Worm (Caenorhabditis elegans) whole organism, young adult: ENCODE measurements around the gene F23D12.7.

Experiments used
- B0019.2 ChIP-seq: fragments of 200-800 bp; sonication (Bioruptor generic); conservative IDR thresholded peaks from 2 replicates; pipeline ENCODE4 v1.3.6; 2022; ENCODE audit warnings: missing genetic modification reagents, missing genetic modification characterization, missing compliant biosample characterization
- B0261.1 ChIP-seq: sonication (generic microtip); optimal IDR thresholded peaks from 2 replicates; lab custom pipeline; 2016; ENCODE audit warnings: mild to moderate bottlenecking, missing genetic modification characterization, moderate library complexity, missing compliant biosample characterization
- B0336.3 ChIP-seq: fragments of 200-800 bp; sonication (Bioruptor generic); IDR thresholded peaks from 2 replicates; pipeline ENCODE4 v1.3.6; 2022; ENCODE audit warnings: missing genetic modification characterization, missing compliant biosample characterization
- C17E4.6 ChIP-seq: fragments of 200-800 bp; sonication (Bioruptor generic); IDR thresholded peaks from 2 replicates; pipeline ENCODE4 v1.3.6; 2022; ENCODE audit warnings: missing genetic modification reagents, missing genetic modification characterization, missing compliant biosample characterization
- F49E8.2 ChIP-seq: sonication (generic microtip); optimal IDR thresholded peaks from 3 replicates; lab custom pipeline; 2017; ENCODE audit warnings: missing genetic modification characterization, mild to moderate bottlenecking, missing compliant biosample characterization, antibody characterized with exemption, moderate library complexity; ENCODE audit not compliant: insufficient read depth
- F57C9.4 ChIP-seq: sonication (generic microtip); optimal IDR thresholded peaks from 2 replicates; lab custom pipeline; 2017; ENCODE audit warnings: mild to moderate bottlenecking, missing genetic modification characterization, missing compliant biosample characterization
- Y95B8A.8 ChIP-seq: fragments of 200-800 bp; sonication (Bioruptor generic); IDR thresholded peaks from 2 replicates; pipeline ENCODE4 v1.3.6; 2022; ENCODE audit warnings: missing genetic modification reagents, missing genetic modification characterization, missing compliant biosample characterization
- ZK185.1 ChIP-seq: sonication (generic microtip); optimal IDR thresholded peaks from 2 replicates; lab custom pipeline; 2016; ENCODE audit warnings: mild to moderate bottlenecking, missing genetic modification characterization, missing compliant biosample characterization; ENCODE audit not compliant: poor library complexity, severe bottlenecking
- akir-1 ChIP-seq: fragments of 200-800 bp; sonication (Bioruptor generic); optimal IDR thresholded peaks from 2 replicates; lab custom pipeline; 2018; ENCODE audit warnings: mild to moderate bottlenecking, missing genetic modification characterization, moderate library complexity, missing compliant biosample characterization
- aptf-2 ChIP-seq: fragments of 200-800 bp; sonication (Bioruptor generic); conservative IDR thresholded peaks from 2 replicates; pipeline ENCODE4 v1.3.6; 2022; ENCODE audit warnings: missing genetic modification reagents, missing genetic modification characterization, missing compliant biosample characterization
- attf-3 ChIP-seq: fragments of 200-800 bp; sonication (Bioruptor generic); conservative IDR thresholded peaks from 2 replicates; pipeline ENCODE4 v1.3.6; 2022; ENCODE audit warnings: missing genetic modification reagents, missing genetic modification characterization, missing compliant biosample characterization
- attf-5 ChIP-seq: fragments of 200-800 bp; sonication (Bioruptor generic); optimal IDR thresholded peaks from 2 replicates; lab custom pipeline; 2018; ENCODE audit warnings: mild to moderate bottlenecking, missing genetic modification characterization, missing compliant biosample characterization
- bed-1 ChIP-seq: fragments of 200-800 bp; sonication (Bioruptor generic); IDR thresholded peaks from 2 replicates; pipeline ENCODE4 v1.3.6; 2022; ENCODE audit warnings: missing genetic modification reagents, missing genetic modification characterization, missing compliant biosample characterization
- bed-2 ChIP-seq: fragments of 200-800 bp; sonication (Bioruptor generic); IDR thresholded peaks from 2 replicates; pipeline ENCODE4 v1.3.6; 2022; ENCODE audit warnings: missing genetic modification reagents, missing genetic modification characterization, missing compliant biosample characterization
- cebp-1 ChIP-seq, 2 experiments: fragments of 200-800 bp in 1 of 2; sonication (Bioruptor generic) in 1 of 2; sonication (generic microtip) in 1 of 2; IDR thresholded peaks in 1 of 2; optimal IDR thresholded peaks in 1 of 2; 2 replicates each; pipeline versions ENCODE4 v1.3.6 to Lab custom; 2017 to 2022; ENCODE audit warnings: missing compliant biosample characterization in 2 of 2, missing genetic modification characterization in 2 of 2, mild to moderate bottlenecking in 1 of 2, missing genetic modification reagents in 1 of 2, moderate library complexity in 1 of 2
- cebp-2 ChIP-seq: fragments of 200-800 bp; sonication (Bioruptor generic); IDR thresholded peaks from 2 replicates; pipeline ENCODE4 v1.3.6; 2022; ENCODE audit warnings: missing genetic modification characterization, missing compliant biosample characterization
- ceh-100 ChIP-seq: fragments of 200-800 bp; sonication (Bioruptor generic); IDR thresholded peaks from 2 replicates; pipeline ENCODE4 v1.3.6; 2022; ENCODE audit warnings: missing genetic modification reagents, missing genetic modification characterization, missing compliant biosample characterization
- ceh-40 ChIP-seq: fragments of 200-800 bp; sonication (Bioruptor generic); IDR thresholded peaks from 2 replicates; pipeline ENCODE4 v1.3.6; 2022; ENCODE audit warnings: missing genetic modification characterization, missing compliant biosample characterization
- ceh-58 ChIP-seq: fragments of 200-800 bp; sonication (Bioruptor generic); IDR thresholded peaks from 2 replicates; pipeline ENCODE4 v1.3.6; 2022; ENCODE audit warnings: missing genetic modification characterization, missing compliant biosample characterization
- ceh-79 ChIP-seq: sonication (generic microtip); optimal IDR thresholded peaks from 2 replicates; lab custom pipeline; 2017; ENCODE audit warnings: mild to moderate bottlenecking, missing genetic modification characterization, missing compliant biosample characterization
- chd-7 ChIP-seq: sonication (generic microtip); optimal IDR thresholded peaks from 2 replicates; lab custom pipeline; 2016; ENCODE audit warnings: mild to moderate bottlenecking, missing genetic modification characterization, moderate library complexity, missing compliant biosample characterization
- egl-44 ChIP-seq: fragments of 200-800 bp; sonication (Bioruptor generic); IDR thresholded peaks from 2 replicates; pipeline ENCODE4 v1.3.6; 2022; ENCODE audit warnings: missing genetic modification reagents, missing genetic modification characterization, missing compliant biosample characterization
- ekl-4 ChIP-seq: fragments of 200-800 bp; sonication (Bioruptor generic); IDR thresholded peaks from 2 replicates; pipeline ENCODE4 v1.3.6; 2022; ENCODE audit warnings: missing genetic modification reagents, missing genetic modification characterization, missing compliant biosample characterization
- fkh-3 ChIP-seq: sonication (generic microtip); optimal IDR thresholded peaks from 2 replicates; lab custom pipeline; 2016; ENCODE audit warnings: mild to moderate bottlenecking, missing genetic modification characterization, missing compliant biosample characterization
- hlh-26 ChIP-seq: fragments of 200-800 bp; sonication (Bioruptor generic); conservative IDR thresholded peaks from 2 replicates; pipeline ENCODE4 v1.3.6; 2022; ENCODE audit warnings: missing genetic modification reagents, missing genetic modification characterization, missing compliant biosample characterization
- hmg-1.2 ChIP-seq: fragments of 200-800 bp; sonication (Bioruptor generic); IDR thresholded peaks from 2 replicates; pipeline ENCODE4 v1.3.6; 2022; ENCODE audit warnings: missing genetic modification reagents, missing genetic modification characterization, missing compliant biosample characterization
- hmg-20 ChIP-seq: fragments of 200-800 bp; sonication (Bioruptor generic); IDR thresholded peaks from 2 replicates; pipeline ENCODE4 v1.3.6; 2022; ENCODE audit warnings: missing genetic modification reagents, missing genetic modification characterization, missing compliant biosample characterization
- hsf-1 ChIP-seq: fragments of 200-800 bp; sonication (Bioruptor generic); IDR thresholded peaks from 2 replicates; pipeline ENCODE4 v1.3.6; 2022; ENCODE audit warnings: missing genetic modification reagents, missing genetic modification characterization, missing compliant biosample characterization
- lin-26 ChIP-seq: fragments of 200-800 bp; sonication (Bioruptor generic); IDR thresholded peaks from 2 replicates; pipeline ENCODE4 v1.3.6; 2022; ENCODE audit warnings: missing genetic modification reagents, missing genetic modification characterization, missing compliant biosample characterization
- lin-35 ChIP-seq, 3 experiments: fragments of 150-350 bp in 2 of 3; sonication (generic microtip) in 1 of 3; optimal IDR thresholded peaks; 2 replicates each; lab custom pipeline; 2014 to 2018; ENCODE audit warnings: missing biosample characterization in 3 of 3, missing genetic modification characterization in 3 of 3, missing genetic modification reagents in 3 of 3
- lsl-1 ChIP-seq: fragments of 200-800 bp; sonication (Bioruptor generic); optimal IDR thresholded peaks from 2 replicates; lab custom pipeline; 2018; ENCODE audit warnings: mild to moderate bottlenecking, missing genetic modification characterization, moderate library complexity, missing compliant biosample characterization
- madf-8 ChIP-seq: fragments of 200-800 bp; sonication (Bioruptor generic); conservative IDR thresholded peaks from 2 replicates; pipeline ENCODE4 v1.3.6; 2022; ENCODE audit warnings: missing genetic modification reagents, missing genetic modification characterization, missing compliant biosample characterization
- mcd-1 ChIP-seq: fragments of 200-800 bp; sonication (Bioruptor generic); IDR thresholded peaks from 2 replicates; pipeline ENCODE4 v1.3.6; 2022; ENCODE audit warnings: missing genetic modification reagents, missing genetic modification characterization, missing compliant biosample characterization
- mel-28 ChIP-seq: sonication (generic microtip); optimal IDR thresholded peaks from 2 replicates; lab custom pipeline; 2016; ENCODE audit warnings: borderline replicate concordance, mild to moderate bottlenecking, missing genetic modification characterization, missing compliant biosample characterization
- nfya-2 ChIP-seq: fragments of 200-800 bp; sonication (Bioruptor generic); IDR thresholded peaks from 2 replicates; pipeline ENCODE4 v1.3.6; 2022; ENCODE audit warnings: missing genetic modification reagents, missing genetic modification characterization, missing compliant biosample characterization
- rec-8 ChIP-seq, 2 experiments: sonication (generic microtip); optimal IDR thresholded peaks; 2 replicates each; lab custom pipeline; 2016; ENCODE audit warnings: mild to moderate bottlenecking in 2 of 2, missing genetic modification characterization in 2 of 2, missing genetic modification reagents in 2 of 2, missing genotype in 2 of 2, missing biosample characterization in 1 of 2, missing compliant biosample characterization in 1 of 2, moderate library complexity in 1 of 2
- rpc-1 ChIP-seq, 2 experiments: fragments of 150-350 bp in 1 of 2; sonication (generic microtip) in 1 of 2; optimal IDR thresholded peaks; 2 replicates each; lab custom pipeline; 2014 to 2018; ENCODE audit warnings: missing biosample characterization in 1 of 2, missing genetic modification characterization in 1 of 2, missing genetic modification reagents in 1 of 2, missing genotype in 1 of 2
- sea-2 ChIP-seq: fragments of 200-800 bp; sonication (Bioruptor generic); IDR thresholded peaks from 2 replicates; pipeline ENCODE4 v1.3.6; 2022; ENCODE audit warnings: missing genetic modification characterization, missing compliant biosample characterization
- somi-1 ChIP-seq: fragments of 200-800 bp; sonication (Bioruptor generic); optimal IDR thresholded peaks from 2 replicates; lab custom pipeline; 2018; ENCODE audit warnings: mild to moderate bottlenecking, missing genetic modification characterization, missing compliant biosample characterization
- tbp1 ChIP-seq: fragments of 200-800 bp; sonication (Bioruptor generic); optimal IDR thresholded peaks from 2 replicates; lab custom pipeline; 2018; ENCODE audit warnings: mild to moderate bottlenecking, missing genetic modification characterization, missing compliant biosample characterization
- tbx-9 ChIP-seq: sonication (generic microtip); optimal IDR thresholded peaks from 2 replicates; lab custom pipeline; 2016; ENCODE audit warnings: borderline replicate concordance, missing genetic modification characterization, inconsistent platforms, missing compliant biosample characterization
- tlf-1 ChIP-seq: fragments of 200-800 bp; sonication (Bioruptor generic); optimal IDR thresholded peaks from 2 replicates; lab custom pipeline; 2018; ENCODE audit warnings: mild to moderate bottlenecking, missing genetic modification characterization, missing compliant biosample characterization
- zim-3 ChIP-seq: sonication (generic microtip); optimal IDR thresholded peaks from 2 replicates; lab custom pipeline; 2017; ENCODE audit warnings: mild to moderate bottlenecking, missing genetic modification characterization, moderate library complexity, missing compliant biosample characterization
- ztf-18 ChIP-seq: sonication (generic microtip); optimal IDR thresholded peaks from 2 replicates; lab custom pipeline; 2016; ENCODE audit warnings: missing genotype, mild to moderate bottlenecking, missing genetic modification characterization, missing compliant biosample characterization
- ztf-25 ChIP-seq: fragments of 200-800 bp; sonication (Bioruptor generic); IDR thresholded peaks from 2 replicates; pipeline ENCODE4 v1.3.6; 2022; ENCODE audit warnings: missing genetic modification reagents, missing genetic modification characterization, missing compliant biosample characterization
- ztf-26 ChIP-seq: sonication (generic microtip); optimal IDR thresholded peaks from 2 replicates; lab custom pipeline; 2017; ENCODE audit warnings: missing genetic modification characterization, missing compliant biosample characterization

The F23D12.7 gene

DNA sequence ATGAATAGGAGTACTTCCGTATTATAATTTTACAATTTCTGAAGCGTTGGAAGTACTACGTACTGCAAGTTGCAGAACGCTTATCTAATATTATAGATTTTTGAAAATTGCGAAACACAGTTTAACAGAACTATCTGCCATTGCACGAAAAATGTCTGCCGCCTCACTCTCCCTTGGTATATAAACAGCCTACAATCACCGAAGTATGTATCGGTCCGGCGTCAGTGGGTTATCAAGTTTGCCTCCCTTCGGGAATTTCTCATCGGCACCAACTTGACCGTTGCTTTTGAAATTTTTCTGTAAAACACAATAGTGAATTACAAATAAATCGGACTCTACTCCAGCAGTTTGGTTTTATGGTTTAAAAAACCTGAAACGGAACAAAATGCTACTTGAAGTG is 23.7 kb upstream of the F23D12.7 start (continued):
- TF ChIP-seq madf-8 (no peak), mcd-1 (peak; percentile 15; the same call in 1 of the 2 replicates), rec-8 (tag; optimal IDR thresholded peaks at IDR 0.05; lab: Kevin White, UChicago) (no peak), bed-1 (no peak), ztf-18 (tag; lab: Kevin White, UChicago) (no peak), fkh-3 (no peak), Y95B8A.8 (GFP tag; lab: Robert Waterston, UW) (no peak), tbx-9 (tag; lab: Kevin White, UChicago) (no peak), ceh-58 (GFP tag; lab: Robert Waterston, UW) (no peak), attf-3 (GFP tag; lab: Robert Waterston, UW) (no peak), F57C9.4 (tag; lab: Kevin White, UChicago) (no peak), zim-3 (tag; lab: Kevin White, UChicago) (no peak), hmg-1.2 (peak; percentile 22; the same call in 1 of the 2 replicates), B0261.1 (tag; lab: Kevin White, UChicago) (peak; percentile 51), rpc-1 (optimal IDR thresholded peaks at IDR 0.05; lab: Kevin White, UChicago) (peak; percentile 49), rpc-1 (tag; optimal IDR thresholded peaks at IDR 0.05; lab: Kevin White, UChicago) (peak; percentile 33), B0336.3 (GFP tag; lab: Robert Waterston, UW) (no peak), somi-1 (GFP tag; lab: Kevin White, UChicago) (no peak), F49E8.2 (tag; lab: Kevin White, UChicago) (no peak), hsf-1 (no peak), hlh-26 (GFP tag; lab: Robert Waterston, UW) (no peak), cebp-2 (GFP tag; lab: Robert Waterston, UW) (no peak), lin-26 (GFP tag; lab: Robert Waterston, UW) (peak; percentile 45; the same call in 1 of the 2 replicates), mel-28 (tag; lab: Kevin White, UChicago) (no peak), chd-7 (tag; lab: Kevin White, UChicago) (no peak), ceh-79 (tag; lab: Kevin White, UChicago) (no peak), B0019.2 (GFP tag; lab: Robert Waterston, UW) (no peak), lin-35 (GFP tag; optimal IDR thresholded peaks at IDR 0.05; lab: Kevin White, UChicago) (no peak), ekl-4 (GFP tag; lab: Robert Waterston, UW) (no peak), ZK185.1 (tag; lab: Kevin White, UChicago) (peak; percentile 38), hmg-20 (GFP tag; lab: Robert Waterston, UW) (no peak), akir-1 (GFP tag; lab: Kevin White, UChicago) (no peak), ceh-40 (no peak), tlf-1 (GFP tag; lab: Kevin White, UChicago) (no peak), ceh-100 (GFP tag; lab: Robert Waterston, UW) (no peak), aptf-2 (GFP tag; lab: Robert Waterston, UW) (no peak), attf-5 (no peak), nfya-2 (no peak), ztf-26 (tag; lab: Kevin White, UChicago) (peak; percentile 43), ztf-25 (GFP tag; lab: Robert Waterston, UW) (no peak), egl-44 (GFP tag; lab: Robert Waterston, UW) (peak; percentile 9; the same call in 1 of the 2 replicates), bed-2 (GFP tag; lab: Robert Waterston, UW) (no peak), sea-2 (GFP tag; lab: Robert Waterston, UW) (no peak), tbp1 (GFP tag; lab: Kevin White, UChicago) (peak; percentile 53), cebp-1 (GFP tag; IDR thresholded peaks at IDR 0.05; lab: Robert Waterston, UW) (peak; percentile 71; the same call in 1 of the 2 replicates), cebp-1 (tag; optimal IDR thresholded peaks at IDR 0.05; lab: Kevin White, UChicago) (peak; percentile 83), C17E4.6 (no peak), lsl-1 (GFP tag; lab: Kevin White, UChicago) (no peak)
